Worm (Caenorhabditis elegans) whole organism, L3 larva: ENCODE data around the gene W03B1.5.

Experiments
- R02D3.7 ChIP-seq: fragments of 150-350 bp; optimal IDR thresholded peaks from 2 replicates; lab custom pipeline; 2014; ENCODE audit warnings: missing biosample characterization, missing genetic modification characterization
- fos-1 ChIP-seq: fragments of 150-350 bp; optimal IDR thresholded peaks from 2 replicates; lab custom pipeline; 2014; ENCODE audit warnings: missing biosample characterization, missing genetic modification characterization
- hmg-11 ChIP-seq: sonication (generic microtip); optimal IDR thresholded peaks from 2 replicates; lab custom pipeline; 2016; ENCODE audit warnings: missing genetic modification characterization, missing compliant biosample characterization
- lin-39 ChIP-seq: fragments of 150-350 bp; optimal IDR thresholded peaks from 2 replicates; lab custom pipeline; 2018; ENCODE audit warnings: missing biosample characterization, missing genetic modification reagents, missing genetic modification characterization
- nhr-12 ChIP-seq: fragments of 150-350 bp; optimal IDR thresholded peaks from 2 replicates; lab custom pipeline; 2014; ENCODE audit warnings: missing biosample characterization, missing genetic modification characterization
- pqm-1 ChIP-seq: fragments of 150-350 bp; optimal IDR thresholded peaks from 2 replicates; lab custom pipeline; 2017; ENCODE audit warnings: missing biosample characterization, missing genetic modification characterization, inconsistent platforms
- snpc-4 ChIP-seq: fragments of 150-350 bp; optimal IDR thresholded peaks from 2 replicates; lab custom pipeline; 2014; ENCODE audit warnings: missing biosample characterization, missing genetic modification characterization
- unc-39 ChIP-seq: sonication (generic microtip); optimal IDR thresholded peaks from 4 replicates; lab custom pipeline; 2017; ENCODE audit warnings: missing biosample characterization, missing genetic modification characterization

- TF ChIP-seq snpc-4 (tag; lab: Kevin White, UChicago) (no peak), pqm-1 (tag; lab: Kevin White, UChicago) (no peak), nhr-12 (tag; lab: Kevin White, UChicago) (no peak), unc-39 (tag; lab: Kevin White, UChicago) (no peak), lin-39 (no peak), fos-1 (no peak), hmg-11 (tag; lab: Kevin White, UChicago) (no peak), R02D3.7 (tag; lab: Kevin White, UChicago) (no peak)
Measured at ce11 chrIV:4393488-4393887, 45.2 kb downstream of the W03B1.5 start.
